Fruit fly (Drosophila melanogaster): ENCODE data around the gene Adi1.

Gene Adi1

DNA sequence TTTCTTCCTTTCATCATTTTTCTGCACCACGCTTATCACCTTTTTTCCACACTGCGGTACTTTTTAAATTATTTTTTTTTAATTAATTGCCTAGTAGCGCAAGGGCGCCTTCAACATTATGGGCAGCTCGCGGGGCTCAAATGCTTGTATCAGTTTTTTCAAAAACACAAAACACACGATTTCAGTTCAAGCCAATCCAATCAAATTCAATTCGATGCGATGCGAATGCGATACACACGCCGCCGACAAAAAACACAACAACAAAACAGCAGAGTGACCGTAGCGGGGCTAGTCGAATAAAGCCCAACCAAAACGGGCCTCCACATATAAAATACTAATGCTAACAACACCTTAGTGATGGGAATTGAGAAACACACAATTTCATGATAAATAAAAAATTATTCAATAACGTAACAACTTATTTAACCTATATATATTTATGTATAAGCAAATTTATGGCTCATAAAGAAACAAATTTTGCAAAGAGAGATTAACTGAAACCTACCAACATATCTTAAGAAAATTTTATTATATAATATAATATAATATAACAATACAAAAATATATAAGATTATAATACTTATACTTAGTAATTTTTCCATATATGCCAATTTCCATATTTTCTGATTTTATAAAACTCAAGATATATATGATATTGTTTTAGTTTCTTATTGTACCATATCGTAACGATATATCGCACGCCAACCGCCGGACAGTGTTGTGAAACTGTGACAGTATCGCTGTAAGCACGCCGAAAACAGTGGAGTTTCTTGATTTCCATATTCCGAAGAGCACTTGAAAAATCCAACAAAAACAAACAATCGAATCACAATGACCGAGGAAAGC lies 2.2 kb upstream of the Adi1 start, which contains the start of the genes CG32066 and CG8003 (continued):
- TF ChIP-seq Usf (GFP tag; optimal IDR thresholded peaks at IDR 0.05) (no peak), D19B (GFP tag; optimal IDR thresholded peaks at IDR 0.05) (no peak), fru (optimal IDR thresholded peaks at IDR 0.05) (no peak), CG7963 (GFP tag; IDR thresholded peaks at IDR 0.05; ENCODE audit: partially characterized antibody) (peak; percentile 85), nerfin-1 (tag; optimal IDR thresholded peaks at IDR 0.05) (peak; percentile 96), Myb (GFP tag; optimal IDR thresholded peaks at IDR 0.05) (no peak), grau (tag; optimal IDR thresholded peaks at IDR 0.05) (peak; percentile 60), Lhr (GFP tag; optimal IDR thresholded peaks at IDR 0.05) (no peak), Hey (tag; optimal IDR thresholded peaks at IDR 0.05) (no peak), Taf1 (GFP tag; IDR thresholded peaks at IDR 0.05) (no peak), pfk (GFP tag; optimal IDR thresholded peaks at IDR 0.05) (no peak), zfh1 (GFP tag; IDR thresholded peaks at IDR 0.05) (peak; percentile 51; the same call in 2 of the 3 replicates), toy (GFP tag; IDR thresholded peaks at IDR 0.05) (no peak), en (GFP tag; optimal IDR thresholded peaks at IDR 0.05) (no peak), CG2889 (GFP tag; IDR thresholded peaks at IDR 0.05) (no peak), CG8765 (GFP tag; IDR thresholded peaks at IDR 0.05) (no peak), CG1832 (GFP tag; optimal IDR thresholded peaks at IDR 0.05) (no peak), nom (GFP tag; optimal IDR thresholded peaks at IDR 0.05) (peak; percentile 13), CG8089 (GFP tag; optimal IDR thresholded peaks at IDR 0.05) (no peak), bbx (GFP tag; IDR thresholded peaks at IDR 0.05; ENCODE audit: partially characterized antibody) (peak; percentile 98), Nf-YA (GFP tag; IDR thresholded peaks at IDR 0.05) (no peak), CG8924 (tag; optimal IDR thresholded peaks at IDR 0.05) (peak; percentile 56), CoRest (tag; optimal IDR thresholded peaks at IDR 0.05) (peak; percentile 72), pum (GFP tag; optimal IDR thresholded peaks at IDR 0.05) (no peak), ranshi (GFP tag; IDR thresholded peaks at IDR 0.05) (peak; percentile 38; the same call in 1 of the 2 replicates), CG31441 (GFP tag; IDR thresholded peaks at IDR 0.05) (peak; percentile 27; the same call in 1 of the 2 replicates), Sox100B (GFP tag; optimal IDR thresholded peaks at IDR 0.05) (no peak), fd102C (GFP tag; optimal IDR thresholded peaks at IDR 0.05) (peak; percentile 0), mld (GFP tag; IDR thresholded peaks at IDR 0.05; ENCODE audit: partially characterized antibody) (peak; percentile 70; the same call in 2 of the 3 replicates), Mes4 (GFP tag; optimal IDR thresholded peaks at IDR 0.05) (no peak), NC2α (GFP tag; optimal IDR thresholded peaks at IDR 0.05) (no peak), gce (GFP tag; IDR thresholded peaks at IDR 0.05) (no peak), ab (GFP tag; optimal IDR thresholded peaks at IDR 0.05) (no peak), CG10209 (GFP tag; optimal IDR thresholded peaks at IDR 0.05) (peak; percentile 11), CG10431 (GFP tag; optimal IDR thresholded peaks at IDR 0.05) (no peak), Bdp1 (GFP tag; optimal IDR thresholded peaks at IDR 0.05) (no peak), CG9817 (tag; optimal IDR thresholded peaks at IDR 0.05) (peak; percentile 2), CG1602 (GFP tag; optimal IDR thresholded peaks at IDR 0.05) (peak; percentile 52), dimm (GFP tag; IDR thresholded peaks at IDR 0.05) (0 out of 2 replicates have a peak, but pooled peaks have one; percentile 10), trh (GFP tag; optimal IDR thresholded peaks at IDR 0.05) (no peak), sna (GFP tag; IDR thresholded peaks at IDR 0.05; ENCODE audit: partially characterized antibody) (peak; percentile 85), PHDP (tag; optimal IDR thresholded peaks at IDR 0.05) (peak; percentile 12), trem (tag; optimal IDR thresholded peaks at IDR 0.05) (peak; percentile 50), esg (GFP tag; conservative IDR thresholded peaks at IDR 0.05) (no peak), CG15011 (GFP tag; optimal IDR thresholded peaks at IDR 0.05) (no peak), grn (GFP tag; optimal IDR thresholded peaks at IDR 0.05) (peak; percentile 53), HHEX (GFP tag; optimal IDR thresholded peaks at IDR 0.05) (peak; percentile 30), schlank (tag; optimal IDR thresholded peaks at IDR 0.05) (no peak), ewg (GFP tag; optimal IDR thresholded peaks at IDR 0.05) (no peak)
